Worm (Caenorhabditis elegans) whole organism, early embryonic: Measurements from ENCODE around the gene exc-14.

Source experiments
- B0310.2 ChIP-seq: sonication (generic microtip); optimal IDR thresholded peaks from 2 replicates; lab custom pipeline; 2016; ENCODE audit warnings: mild to moderate bottlenecking, missing genetic modification characterization, missing compliant biosample characterization
- F13C5.2 ChIP-seq: sonication (generic microtip); optimal IDR thresholded peaks from 2 replicates; lab custom pipeline; 2017; ENCODE audit warnings: mild to moderate bottlenecking, missing genetic modification characterization, inconsistent platforms, missing compliant biosample characterization
- aly-1 ChIP-seq: sonication (generic microtip); optimal IDR thresholded peaks from 2 replicates; lab custom pipeline; 2016; ENCODE audit warnings: missing genetic modification characterization, missing compliant biosample characterization
- ama-1 ChIP-seq: fragments of 150-350 bp; optimal IDR thresholded peaks from 2 replicates; lab custom pipeline; 2014
- ceh-13 ChIP-seq: fragments of 200-800 bp; sonication (Bioruptor generic); optimal IDR thresholded peaks from 2 replicates; lab custom pipeline; 2018; ENCODE audit warnings: mild to moderate bottlenecking, missing genetic modification characterization, missing compliant biosample characterization
- ceh-36 ChIP-seq: sonication (generic microtip); optimal IDR thresholded peaks from 2 replicates; lab custom pipeline; 2016; ENCODE audit warnings: missing genetic modification characterization, inconsistent platforms, missing compliant biosample characterization
- ets-7 ChIP-seq: sonication (generic microtip); optimal IDR thresholded peaks from 2 replicates; lab custom pipeline; 2016; ENCODE audit warnings: missing genotype, missing genetic modification characterization, missing compliant biosample characterization
- flt-1 ChIP-seq: fragments of 200-800 bp; sonication (Bioruptor generic); IDR thresholded peaks from 2 replicates; pipeline ENCODE4 v1.3.6; 2022; ENCODE audit warnings: missing genetic modification characterization, missing compliant biosample characterization
- hmbx-1 ChIP-seq: sonication (generic microtip); optimal IDR thresholded peaks from 2 replicates; lab custom pipeline; 2016; ENCODE audit warnings: mild to moderate bottlenecking, missing genetic modification characterization, missing compliant biosample characterization
- hmg-4 ChIP-seq: fragments of 200-800 bp; sonication (Bioruptor generic); optimal IDR thresholded peaks from 2 replicates; lab custom pipeline; 2018; ENCODE audit warnings: mild to moderate bottlenecking, missing genetic modification characterization, missing compliant biosample characterization
- hnd-1 ChIP-seq: sonication (generic microtip); optimal IDR thresholded peaks from 2 replicates; lab custom pipeline; 2016; ENCODE audit warnings: missing genetic modification characterization, missing compliant biosample characterization
- pes-1 ChIP-seq: fragments of 200-800 bp; sonication (Bioruptor generic); IDR thresholded peaks from 2 replicates; pipeline ENCODE4 v1.3.6; 2022; ENCODE audit warnings: missing genetic modification reagents, missing genetic modification characterization, missing compliant biosample characterization
- scrt-1 ChIP-seq: fragments of 200-800 bp; sonication (Bioruptor generic); IDR thresholded peaks from 2 replicates; pipeline ENCODE4 v1.3.6; 2022; ENCODE audit warnings: missing genetic modification characterization, missing compliant biosample characterization
- sea-1 ChIP-seq: fragments of 200-800 bp; sonication (Bioruptor generic); conservative IDR thresholded peaks from 2 replicates; pipeline ENCODE4 v1.3.6; 2022; ENCODE audit warnings: missing genetic modification characterization, missing compliant biosample characterization
- tbx-11 ChIP-seq: fragments of 200-800 bp; sonication (Bioruptor generic); IDR thresholded peaks from 2 replicates; pipeline ENCODE4 v1.3.6; 2022; ENCODE audit warnings: missing genetic modification characterization, missing compliant biosample characterization
- tbx-37 ChIP-seq: fragments of 200-800 bp; sonication (Bioruptor generic); conservative IDR thresholded peaks from 2 replicates; pipeline ENCODE4 v1.3.6; 2022; ENCODE audit warnings: missing genetic modification reagents, missing genetic modification characterization, missing compliant biosample characterization
- tra-4 ChIP-seq: sonication (generic microtip); optimal IDR thresholded peaks from 2 replicates; lab custom pipeline; 2017; ENCODE audit warnings: missing genetic modification characterization, missing compliant biosample characterization

exc-14 gene

DNA sequence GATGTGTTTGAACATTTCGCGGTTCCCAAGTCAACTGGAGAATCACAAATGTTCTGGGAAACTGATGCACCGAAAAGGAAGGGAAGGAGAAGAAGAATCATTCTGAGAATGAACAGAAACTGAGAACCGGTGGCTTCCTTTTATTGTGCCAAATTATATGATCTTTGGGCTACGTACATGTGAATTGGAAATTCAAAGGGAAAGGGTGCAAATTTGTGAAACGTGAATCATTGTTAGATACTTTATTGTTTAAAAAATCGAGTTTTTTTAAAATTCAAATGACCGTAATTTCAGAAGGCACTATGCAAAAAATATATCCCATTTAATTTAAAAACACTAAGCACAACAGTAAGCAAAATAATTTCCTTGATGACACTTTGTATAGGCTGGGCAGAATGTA, 10.9 kb downstream of the exc-14 start, which contains the start of gene K11D12.6:
Gene K11D12.6 (minus strand): TSS at position 101 of the 400 bp plus-strand sequence.
- TF ChIP-seq sea-1 (GFP tag; lab: Robert Waterston, UW) (no peak), scrt-1 (no peak), hmg-4 (no peak), ceh-13 (GFP tag; lab: Kevin White, UChicago) (no peak)

DNA sequence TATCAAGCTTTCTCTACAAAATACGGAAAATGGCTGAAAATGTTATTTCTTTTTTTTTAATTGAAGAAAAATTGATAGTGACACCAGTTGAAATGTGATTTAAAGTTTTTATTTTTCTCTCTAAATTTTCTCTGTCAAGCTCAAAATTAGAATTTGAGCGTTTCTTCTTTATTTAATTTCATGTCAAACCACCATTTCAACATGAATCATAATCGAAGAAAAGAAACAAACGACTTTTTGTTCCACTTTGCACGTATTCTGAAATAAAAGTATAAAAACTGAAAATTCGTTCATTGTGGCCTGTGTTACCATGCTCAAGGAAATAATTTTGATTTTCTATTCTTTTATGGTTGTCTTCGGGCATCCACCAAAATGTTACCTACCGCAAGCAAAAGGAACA, 12.9 kb downstream of the exc-14 start, which contains the start of gene K11D12.13:
Gene K11D12.13 (plus strand): TSS at position 301 of the 400 bp plus-strand sequence.
- TF ChIP-seq B0310.2 (tag; lab: Kevin White, UChicago) (no peak), ceh-36 (tag; lab: Kevin White, UChicago) (no peak), sea-1 (GFP tag; lab: Robert Waterston, UW) (no peak), hnd-1 (tag; lab: Kevin White, UChicago) (no peak), F13C5.2 (tag; lab: Kevin White, UChicago) (no peak), tbx-11 (GFP tag; lab: Robert Waterston, UW) (no peak), hmbx-1 (tag; lab: Kevin White, UChicago) (no peak), flt-1 (no peak), ceh-13 (GFP tag; lab: Kevin White, UChicago) (no peak), ama-1 (lab: Kevin White, UChicago) (no peak), tbx-37 (GFP tag; lab: Robert Waterston, UW) (no peak), pes-1 (GFP tag; lab: Robert Waterston, UW) (no peak), aly-1 (tag; lab: Kevin White, UChicago) (no peak), scrt-1 (no peak), ets-7 (tag; lab: Kevin White, UChicago) (no peak), tra-4 (tag; lab: Kevin White, UChicago) (no peak), hmg-4 (no peak)

DNA sequence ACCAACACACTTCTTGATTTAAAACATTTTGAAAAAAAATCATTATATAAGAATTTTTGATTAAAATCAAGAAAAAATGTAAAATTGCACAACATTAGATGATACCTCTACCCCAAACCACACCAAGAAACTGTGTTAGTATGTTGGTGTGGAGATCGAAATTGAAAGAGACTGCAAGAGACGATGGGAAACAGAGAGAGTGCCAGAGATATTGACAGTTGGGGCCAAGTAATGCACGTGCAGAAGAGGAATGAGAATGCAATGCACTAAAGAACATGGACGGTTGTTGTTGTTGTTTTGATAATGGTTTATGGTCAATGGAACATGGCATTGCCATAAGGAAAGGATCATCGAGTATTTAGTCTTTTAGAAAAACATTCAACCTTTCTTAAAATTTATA, 13.8 kb downstream of the exc-14 start:
- TF ChIP-seq tbx-37 (GFP tag; lab: Robert Waterston, UW) (no peak), tbx-11 (GFP tag; lab: Robert Waterston, UW) (no peak), tra-4 (tag; lab: Kevin White, UChicago) (no peak), F13C5.2 (tag; lab: Kevin White, UChicago) (no peak), ama-1 (lab: Kevin White, UChicago) (no peak), hmbx-1 (tag; lab: Kevin White, UChicago) (no peak), aly-1 (tag; lab: Kevin White, UChicago) (no peak), ceh-36 (tag; lab: Kevin White, UChicago) (no peak), B0310.2 (tag; lab: Kevin White, UChicago) (no peak), ceh-13 (GFP tag; lab: Kevin White, UChicago) (no peak), hnd-1 (tag; lab: Kevin White, UChicago) (no peak), scrt-1 (no peak), sea-1 (GFP tag; lab: Robert Waterston, UW) (no peak), flt-1 (no peak), hmg-4 (no peak), pes-1 (GFP tag; lab: Robert Waterston, UW) (no peak), ets-7 (tag; lab: Kevin White, UChicago) (no peak)

DNA sequence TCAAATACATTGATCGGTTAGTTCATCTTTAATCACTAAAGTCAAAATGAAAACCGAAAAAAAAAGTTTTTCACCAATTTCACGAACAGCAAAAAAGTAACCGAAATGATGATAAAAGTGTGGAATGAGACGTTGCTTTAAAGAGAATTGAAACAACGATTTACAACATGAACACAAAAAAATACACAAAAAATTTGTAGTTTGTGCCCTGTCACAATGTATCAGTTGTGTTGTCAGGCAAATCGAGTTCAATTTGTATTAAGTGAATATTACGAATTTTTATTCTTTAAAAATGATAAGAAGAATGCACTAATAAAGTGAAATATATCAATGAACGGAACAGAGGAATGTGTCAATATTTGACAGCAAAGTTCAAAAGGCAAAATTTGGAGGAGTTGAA, 14.2 kb downstream of the exc-14 start:
- TF ChIP-seq hmbx-1 (tag; lab: Kevin White, UChicago) (no peak), ama-1 (lab: Kevin White, UChicago) (no peak), tbx-11 (GFP tag; lab: Robert Waterston, UW) (no peak), tra-4 (tag; lab: Kevin White, UChicago) (no peak), pes-1 (GFP tag; lab: Robert Waterston, UW) (no peak), hnd-1 (tag; lab: Kevin White, UChicago) (no peak), B0310.2 (tag; lab: Kevin White, UChicago) (no peak), aly-1 (tag; lab: Kevin White, UChicago) (no peak), ceh-13 (GFP tag; lab: Kevin White, UChicago) (no peak), sea-1 (GFP tag; lab: Robert Waterston, UW) (no peak), F13C5.2 (tag; lab: Kevin White, UChicago) (no peak), ets-7 (tag; lab: Kevin White, UChicago) (no peak), scrt-1 (no peak), hmg-4 (no peak), flt-1 (no peak), ceh-36 (tag; lab: Kevin White, UChicago) (no peak), tbx-37 (GFP tag; lab: Robert Waterston, UW) (no peak)

DNA sequence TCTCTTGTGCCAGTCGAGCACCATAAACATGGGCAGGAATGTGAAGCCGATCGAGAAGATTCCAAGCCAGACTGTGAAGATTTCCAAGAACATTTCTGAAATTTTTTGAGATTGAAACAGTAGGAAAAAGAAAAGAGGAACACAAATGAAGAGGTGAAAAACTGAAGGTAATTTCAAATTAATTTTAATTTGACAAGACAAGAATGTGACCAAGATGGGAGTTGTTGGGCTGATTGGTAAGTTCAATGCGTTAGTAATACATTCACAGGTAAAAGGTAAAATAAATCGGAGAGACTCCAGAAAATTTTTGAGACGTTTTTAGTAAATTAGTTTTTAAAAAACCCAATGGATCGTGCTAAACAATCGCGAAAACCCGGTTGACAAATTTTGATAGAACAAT, 15.3 kb downstream of the exc-14 start, which contains the start of gene swt-7:
Gene swt-7 (minus strand): TSS at position 101 of the 400 bp plus-strand sequence.
- no peak for TF ChIP-seq hmbx-1 (tag; lab: Kevin White, UChicago)
- TF ChIP-seq pes-1 (GFP tag; lab: Robert Waterston, UW): no peak
- no peak for TF ChIP-seq tbx-11 (GFP tag; lab: Robert Waterston, UW)
- TF ChIP-seq flt-1: no peak
- TF ChIP-seq ama-1 (lab: Kevin White, UChicago): no peak
- TF ChIP-seq tbx-37 (GFP tag; lab: Robert Waterston, UW): no peak
- no peak for TF ChIP-seq F13C5.2 (tag; lab: Kevin White, UChicago)
- no peak for TF ChIP-seq ceh-36 (tag; lab: Kevin White, UChicago)
- no peak for TF ChIP-seq sea-1 (GFP tag; lab: Robert Waterston, UW)
- no peak for TF ChIP-seq hmg-4
- TF ChIP-seq scrt-1: no peak
- TF ChIP-seq ceh-13 (GFP tag; lab: Kevin White, UChicago): no peak
- no peak for TF ChIP-seq B0310.2 (tag; lab: Kevin White, UChicago)
- no peak for TF ChIP-seq hnd-1 (tag; lab: Kevin White, UChicago)
- no peak for TF ChIP-seq tra-4 (tag; lab: Kevin White, UChicago)
- no peak for TF ChIP-seq aly-1 (tag; lab: Kevin White, UChicago)
- TF ChIP-seq ets-7 (tag; lab: Kevin White, UChicago): no peak

DNA sequence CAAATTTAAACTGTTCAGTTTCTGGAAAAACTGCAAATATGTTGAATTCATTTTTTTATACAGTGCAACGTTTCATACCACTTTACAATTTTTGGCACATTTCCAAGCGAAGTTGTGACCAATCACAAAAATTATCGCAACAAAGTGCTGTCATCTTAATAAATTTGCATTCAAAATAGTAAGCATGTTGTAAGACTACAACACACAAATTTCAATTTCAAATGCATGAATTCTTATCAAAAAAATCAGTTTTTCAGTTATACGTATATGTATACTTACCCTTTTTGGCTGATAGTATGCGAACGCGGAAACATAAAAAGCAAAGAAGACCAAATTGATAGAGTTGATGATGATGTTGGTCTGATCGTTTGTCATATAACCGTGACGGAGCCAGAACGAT, 15.8 kb downstream of the exc-14 start:
- TF ChIP-seq F13C5.2 (tag; lab: Kevin White, UChicago) (no peak), ets-7 (tag; lab: Kevin White, UChicago) (no peak), scrt-1 (no peak), ceh-36 (tag; lab: Kevin White, UChicago) (no peak), flt-1 (no peak), pes-1 (GFP tag; lab: Robert Waterston, UW) (no peak), aly-1 (tag; lab: Kevin White, UChicago) (no peak), hmbx-1 (tag; lab: Kevin White, UChicago) (no peak), B0310.2 (tag; lab: Kevin White, UChicago) (no peak)
